Worm (Caenorhabditis elegans) whole organism, young adult: ENCODE data around the gene gtap-2.

Experiments
- B0019.2 ChIP-seq: fragments of 200-800 bp; sonication (Bioruptor generic); conservative IDR thresholded peaks from 2 replicates; pipeline ENCODE4 v1.3.6; 2022; ENCODE audit warnings: missing genetic modification reagents, missing genetic modification characterization, missing compliant biosample characterization
- D2030.7 ChIP-seq: fragments of 200-800 bp; sonication (Bioruptor generic); IDR thresholded peaks from 2 replicates; pipeline ENCODE4 v1.3.6; 2022; ENCODE audit warnings: missing genetic modification reagents, missing genetic modification characterization, missing compliant biosample characterization
- F23B12.7 ChIP-seq: sonication (generic microtip); optimal IDR thresholded peaks from 2 replicates; lab custom pipeline; 2017; ENCODE audit warnings: missing genetic modification characterization, mild to moderate bottlenecking, missing compliant biosample characterization, antibody characterized with exemption, moderate library complexity; ENCODE audit not compliant: insufficient read depth
- F33H1.4 ChIP-seq: fragments of 200-800 bp; sonication (Bioruptor generic); IDR thresholded peaks from 2 replicates; pipeline ENCODE4 v1.3.6; 2022; ENCODE audit warnings: missing genetic modification reagents, missing genetic modification characterization, missing compliant biosample characterization
- F37B4.10 ChIP-seq: fragments of 200-800 bp; sonication (Bioruptor generic); IDR thresholded peaks from 2 replicates; pipeline ENCODE4 v1.3.6; 2022; ENCODE audit warnings: missing genetic modification characterization, missing compliant biosample characterization
- F39B2.1 ChIP-seq: fragments of 200-800 bp; sonication (Bioruptor generic); IDR thresholded peaks from 2 replicates; pipeline ENCODE4 v1.3.6; 2022; ENCODE audit warnings: missing genetic modification reagents, missing genetic modification characterization, missing compliant biosample characterization
- F49E8.2 ChIP-seq: sonication (generic microtip); optimal IDR thresholded peaks from 3 replicates; lab custom pipeline; 2017; ENCODE audit warnings: missing genetic modification characterization, mild to moderate bottlenecking, missing compliant biosample characterization, antibody characterized with exemption, moderate library complexity; ENCODE audit not compliant: insufficient read depth
- K12H6.12 ChIP-seq: fragments of 200-800 bp; sonication (Bioruptor generic); optimal IDR thresholded peaks from 2 replicates; lab custom pipeline; 2018; ENCODE audit warnings: mild to moderate bottlenecking, missing genetic modification characterization, missing compliant biosample characterization
- T26A5.8 ChIP-seq: sonication (generic microtip); optimal IDR thresholded peaks from 2 replicates; lab custom pipeline; 2016; ENCODE audit warnings: missing genetic modification characterization, missing compliant biosample characterization
- Y56A3A.18 ChIP-seq: fragments of 200-800 bp; sonication (Bioruptor generic); IDR thresholded peaks from 2 replicates; pipeline ENCODE4 v1.3.6; 2022; ENCODE audit warnings: missing genetic modification reagents, missing genetic modification characterization, missing compliant biosample characterization
- attf-5 ChIP-seq: fragments of 200-800 bp; sonication (Bioruptor generic); optimal IDR thresholded peaks from 2 replicates; lab custom pipeline; 2018; ENCODE audit warnings: mild to moderate bottlenecking, missing genetic modification characterization, missing compliant biosample characterization
- attf-6 ChIP-seq: fragments of 200-800 bp; sonication (Bioruptor generic); IDR thresholded peaks from 2 replicates; pipeline ENCODE4 v1.3.6; 2022; ENCODE audit warnings: missing genetic modification reagents, missing genetic modification characterization, missing compliant biosample characterization
- bed-2 ChIP-seq: fragments of 200-800 bp; sonication (Bioruptor generic); IDR thresholded peaks from 2 replicates; pipeline ENCODE4 v1.3.6; 2022; ENCODE audit warnings: missing genetic modification reagents, missing genetic modification characterization, missing compliant biosample characterization
- cebp-1 ChIP-seq, 2 experiments: fragments of 200-800 bp in 1 of 2; sonication (Bioruptor generic) in 1 of 2; sonication (generic microtip) in 1 of 2; IDR thresholded peaks in 1 of 2; optimal IDR thresholded peaks in 1 of 2; 2 replicates each; pipeline versions ENCODE4 v1.3.6 to Lab custom; 2017 to 2022; ENCODE audit warnings: missing compliant biosample characterization in 2 of 2, missing genetic modification characterization in 2 of 2, mild to moderate bottlenecking in 1 of 2, missing genetic modification reagents in 1 of 2, moderate library complexity in 1 of 2
- cebp-2 ChIP-seq: fragments of 200-800 bp; sonication (Bioruptor generic); IDR thresholded peaks from 2 replicates; pipeline ENCODE4 v1.3.6; 2022; ENCODE audit warnings: missing genetic modification characterization, missing compliant biosample characterization
- ceh-100 ChIP-seq: fragments of 200-800 bp; sonication (Bioruptor generic); IDR thresholded peaks from 2 replicates; pipeline ENCODE4 v1.3.6; 2022; ENCODE audit warnings: missing genetic modification reagents, missing genetic modification characterization, missing compliant biosample characterization
- ceh-27 ChIP-seq: fragments of 200-800 bp; sonication (Bioruptor generic); optimal IDR thresholded peaks from 2 replicates; lab custom pipeline; 2018; ENCODE audit warnings: mild to moderate bottlenecking, missing genetic modification characterization, moderate library complexity, missing compliant biosample characterization
- ceh-79 ChIP-seq: sonication (generic microtip); optimal IDR thresholded peaks from 2 replicates; lab custom pipeline; 2017; ENCODE audit warnings: mild to moderate bottlenecking, missing genetic modification characterization, missing compliant biosample characterization
- ceh-91 ChIP-seq: fragments of 200-800 bp; sonication (Bioruptor generic); IDR thresholded peaks from 2 replicates; pipeline ENCODE4 v1.3.6; 2022; ENCODE audit warnings: missing genetic modification reagents, missing genetic modification characterization, missing compliant biosample characterization
- dox-1 ChIP-seq: fragments of 200-800 bp; sonication (Bioruptor generic); IDR thresholded peaks from 2 replicates; pipeline ENCODE4 v1.3.6; 2022; ENCODE audit warnings: missing genetic modification reagents, missing genetic modification characterization, missing compliant biosample characterization
- dpff-1 ChIP-seq: sonication (generic microtip); optimal IDR thresholded peaks from 2 replicates; lab custom pipeline; 2017; ENCODE audit warnings: mild to moderate bottlenecking, missing genetic modification characterization, missing compliant biosample characterization
- egl-44 ChIP-seq: fragments of 200-800 bp; sonication (Bioruptor generic); IDR thresholded peaks from 2 replicates; pipeline ENCODE4 v1.3.6; 2022; ENCODE audit warnings: missing genetic modification reagents, missing genetic modification characterization, missing compliant biosample characterization
- ets-4 ChIP-seq: fragments of 200-800 bp; sonication (Bioruptor generic); optimal IDR thresholded peaks from 2 replicates; lab custom pipeline; 2018; ENCODE audit warnings: mild to moderate bottlenecking, missing genetic modification characterization, missing compliant biosample characterization
- gei-17 ChIP-seq: fragments of 200-800 bp; sonication (Bioruptor generic); optimal IDR thresholded peaks from 2 replicates; lab custom pipeline; 2018; ENCODE audit warnings: mild to moderate bottlenecking, missing genetic modification characterization, missing compliant biosample characterization
- hmg-1.2 ChIP-seq: fragments of 200-800 bp; sonication (Bioruptor generic); IDR thresholded peaks from 2 replicates; pipeline ENCODE4 v1.3.6; 2022; ENCODE audit warnings: missing genetic modification reagents, missing genetic modification characterization, missing compliant biosample characterization
- let-526 ChIP-seq: fragments of 200-800 bp; sonication (Bioruptor generic); IDR thresholded peaks from 2 replicates; pipeline ENCODE4 v1.3.6; 2022; ENCODE audit warnings: missing genetic modification reagents, missing genetic modification characterization, missing compliant biosample characterization
- let-607 ChIP-seq, 2 experiments: fragments of 200-800 bp in 1 of 2; sonication (Bioruptor generic) in 1 of 2; sonication (generic microtip) in 1 of 2; optimal IDR thresholded peaks; 2 replicates each; lab custom pipeline; 2016 to 2018; ENCODE audit warnings: mild to moderate bottlenecking in 2 of 2, missing compliant biosample characterization in 2 of 2, missing genetic modification characterization in 2 of 2, moderate library complexity in 2 of 2, missing genotype in 1 of 2
- lin-54 ChIP-seq: fragments of 200-800 bp; sonication (Bioruptor generic); optimal IDR thresholded peaks from 2 replicates; lab custom pipeline; 2018; ENCODE audit warnings: mild to moderate bottlenecking, missing genetic modification characterization, missing compliant biosample characterization
- lir-1 ChIP-seq: fragments of 200-800 bp; sonication (Bioruptor generic); conservative IDR thresholded peaks from 2 replicates; pipeline ENCODE4 v1.3.6; 2022; ENCODE audit warnings: missing genetic modification reagents, missing genetic modification characterization, missing compliant biosample characterization
- lsl-1 ChIP-seq: fragments of 200-800 bp; sonication (Bioruptor generic); optimal IDR thresholded peaks from 2 replicates; lab custom pipeline; 2018; ENCODE audit warnings: mild to moderate bottlenecking, missing genetic modification characterization, moderate library complexity, missing compliant biosample characterization
- madf-3 ChIP-seq: fragments of 200-800 bp; sonication (Bioruptor generic); IDR thresholded peaks from 2 replicates; pipeline ENCODE4 v1.3.6; 2022; ENCODE audit warnings: missing genetic modification reagents, missing genetic modification characterization, missing compliant biosample characterization
- madf-6 ChIP-seq: fragments of 200-800 bp; sonication (Bioruptor generic); IDR thresholded peaks from 2 replicates; pipeline ENCODE4 v1.3.6; 2022; ENCODE audit warnings: missing genetic modification reagents, missing genetic modification characterization, missing compliant biosample characterization
- madf-8 ChIP-seq: fragments of 200-800 bp; sonication (Bioruptor generic); conservative IDR thresholded peaks from 2 replicates; pipeline ENCODE4 v1.3.6; 2022; ENCODE audit warnings: missing genetic modification reagents, missing genetic modification characterization, missing compliant biosample characterization
- nfyb-1 ChIP-seq: fragments of 200-800 bp; sonication (Bioruptor generic); IDR thresholded peaks from 2 replicates; pipeline ENCODE4 v1.3.6; 2022; ENCODE audit warnings: missing genetic modification reagents, missing genetic modification characterization, missing compliant biosample characterization
- nhr-27 ChIP-seq: fragments of 200-800 bp; sonication (Bioruptor generic); optimal IDR thresholded peaks from 2 replicates; lab custom pipeline; 2018; ENCODE audit warnings: mild to moderate bottlenecking, missing genetic modification characterization, moderate library complexity, missing compliant biosample characterization
- pbrm-1 ChIP-seq: fragments of 200-800 bp; sonication (Bioruptor generic); IDR thresholded peaks from 2 replicates; pipeline ENCODE4 v1.3.6; 2022; ENCODE audit warnings: missing genetic modification reagents, missing genetic modification characterization, missing compliant biosample characterization
- rcor-1 ChIP-seq: fragments of 200-800 bp; sonication (Bioruptor generic); IDR thresholded peaks from 2 replicates; pipeline ENCODE4 v1.3.6; 2022; ENCODE audit warnings: missing genetic modification reagents, missing genetic modification characterization, missing compliant biosample characterization
- sdz-38 ChIP-seq: sonication (generic microtip); optimal IDR thresholded peaks from 2 replicates; lab custom pipeline; 2016; ENCODE audit warnings: missing genotype, missing genetic modification characterization, missing compliant biosample characterization
- snpc-1.1 ChIP-seq: sonication (generic microtip); optimal IDR thresholded peaks from 2 replicates; lab custom pipeline; 2017; ENCODE audit warnings: missing genetic modification characterization, mild to moderate bottlenecking, missing compliant biosample characterization, antibody characterized with exemption, moderate library complexity, missing genotype, missing genetic modification reagents; ENCODE audit not compliant: insufficient read depth
- snpc-1.3 ChIP-seq: sonication (generic microtip); optimal IDR thresholded peaks from 2 replicates; lab custom pipeline; 2017; ENCODE audit warnings: missing genetic modification characterization, mild to moderate bottlenecking, missing compliant biosample characterization, antibody characterized with exemption, moderate library complexity, missing genotype, missing genetic modification reagents; ENCODE audit not compliant: insufficient read depth
- snpc-4 ChIP-seq, 5 experiments: fragments of 150-350 bp in 1 of 5; sonication (generic microtip) in 4 of 5; optimal IDR thresholded peaks; 2 replicates each; lab custom pipeline; 2014 to 2018; ENCODE audit warnings: missing genetic modification characterization in 5 of 5, missing biosample characterization in 3 of 5, antibody characterized with exemption in 2 of 5, mild to moderate bottlenecking in 2 of 5, missing compliant biosample characterization in 2 of 5, missing genotype in 2 of 5, moderate library complexity in 2 of 5, missing genetic modification reagents in 1 of 5
- tbp1 ChIP-seq: fragments of 200-800 bp; sonication (Bioruptor generic); optimal IDR thresholded peaks from 2 replicates; lab custom pipeline; 2018; ENCODE audit warnings: mild to moderate bottlenecking, missing genetic modification characterization, missing compliant biosample characterization
- ztf-26 ChIP-seq: sonication (generic microtip); optimal IDR thresholded peaks from 2 replicates; lab custom pipeline; 2017; ENCODE audit warnings: missing genetic modification characterization, missing compliant biosample characterization
- ztf-3 ChIP-seq: fragments of 200-800 bp; sonication (Bioruptor generic); optimal IDR thresholded peaks from 2 replicates; lab custom pipeline; 2018; ENCODE audit warnings: mild to moderate bottlenecking, missing genetic modification characterization, missing compliant biosample characterization

Gene gtap-2

ce11 chrIII:9827163-9827951, 19.0 kb downstream of the gtap-2 start, which contains the start of the genes ZK632.10 and ZK632.11:
ZK632.10 (minus strand) TSS chrIII:9827722.
ZK632.11 (plus strand) TSS chrIII:9827915.
- no peak for TF ChIP-seq gei-17 (GFP tag; lab: Kevin White, UChicago)
- TF ChIP-seq madf-6 (GFP tag; lab: Robert Waterston, UW), result peak; percentile 29; the same call in 1 of the 2 replicates
- no peak for TF ChIP-seq let-526 (GFP tag; lab: Robert Waterston, UW)
- peak; percentile 33; the same call in 1 of the 2 replicates for TF ChIP-seq D2030.7 (GFP tag; lab: Robert Waterston, UW)
- TF ChIP-seq T26A5.8, result no peak
- peak; percentile 31 for TF ChIP-seq lin-54
- TF ChIP-seq let-607 (tag; optimal IDR thresholded peaks at IDR 0.05; lab: Kevin White, UChicago), result no peak
- TF ChIP-seq ets-4 (GFP tag; lab: Kevin White, UChicago), result no peak
- no peak for TF ChIP-seq cebp-2 (GFP tag; lab: Robert Waterston, UW)
- TF ChIP-seq Y56A3A.18 (GFP tag; lab: Robert Waterston, UW), result no peak
- TF ChIP-seq tbp1 (GFP tag; lab: Kevin White, UChicago), result no peak
- peak; percentile 50; the same call in 1 of the 2 replicates for TF ChIP-seq rcor-1 (GFP tag; lab: Robert Waterston, UW)
- TF ChIP-seq ztf-3 (GFP tag; lab: Kevin White, UChicago), result no peak
- TF ChIP-seq bed-2 (GFP tag; lab: Robert Waterston, UW), result no peak
- TF ChIP-seq F33H1.4 (GFP tag; lab: Robert Waterston, UW), result peak; percentile 66
- peak; percentile 73 for TF ChIP-seq F23B12.7
- TF ChIP-seq attf-5 (GFP tag; lab: Kevin White, UChicago), result peak; percentile 17
- TF ChIP-seq nfyb-1 (GFP tag; lab: Robert Waterston, UW), result peak; percentile 49; the same call in 1 of the 2 replicates
- TF ChIP-seq cebp-1 (GFP tag; IDR thresholded peaks at IDR 0.05; lab: Robert Waterston, UW), result peak; percentile 91
- TF ChIP-seq cebp-1 (tag; optimal IDR thresholded peaks at IDR 0.05; lab: Kevin White, UChicago), result peak; percentile 89
- TF ChIP-seq ceh-27, result peak; percentile 20
- no peak for TF ChIP-seq egl-44 (GFP tag; lab: Robert Waterston, UW)
- TF ChIP-seq dpff-1 (tag; lab: Kevin White, UChicago), result no peak
- TF ChIP-seq madf-3, result peak; percentile 37; the same call in 1 of the 2 replicates
- no peak for TF ChIP-seq ceh-100 (GFP tag; lab: Robert Waterston, UW)
- TF ChIP-seq F37B4.10 (GFP tag; lab: Robert Waterston, UW), result no peak
- no peak for TF ChIP-seq attf-6 (GFP tag; lab: Robert Waterston, UW)
- TF ChIP-seq F49E8.2 (tag; lab: Kevin White, UChicago), result peak; percentile 8
- TF ChIP-seq F39B2.1 (GFP tag; lab: Robert Waterston, UW), result 0 out of 2 replicates have a peak, but pooled peaks have one; percentile 31
- TF ChIP-seq sdz-38 (tag; lab: Kevin White, UChicago), result no peak
- no peak for TF ChIP-seq B0019.2 (GFP tag; lab: Robert Waterston, UW)
- TF ChIP-seq dox-1 (GFP tag; lab: Robert Waterston, UW), result 0 out of 2 replicates have a peak, but pooled peaks have one; percentile 20
- no peak for TF ChIP-seq snpc-4 (GFP tag; optimal IDR thresholded peaks at IDR 0.05; lab: Kevin White, UChicago)
- peak in 2 of 4 experiments; percentile 16 to 42 for TF ChIP-seq snpc-4 (tag; optimal IDR thresholded peaks at IDR 0.05; lab: Kevin White, UChicago)
- TF ChIP-seq nhr-27 (tag; lab: Kevin White, UChicago), result no peak
- no peak for TF ChIP-seq snpc-1.3 (tag; lab: Kevin White, UChicago)
- TF ChIP-seq madf-8 (GFP tag; lab: Robert Waterston, UW), result no peak
- TF ChIP-seq snpc-1.1, result no peak
- peak; percentile 59 for TF ChIP-seq K12H6.12
- peak; percentile 83 for TF ChIP-seq lsl-1 (GFP tag; lab: Kevin White, UChicago)
- TF ChIP-seq hmg-1.2 (GFP tag; lab: Robert Waterston, UW), result peak; percentile 44; the same call in 1 of the 2 replicates
- peak; percentile 53 for TF ChIP-seq ceh-91 (GFP tag; lab: Robert Waterston, UW)
- no peak for TF ChIP-seq lir-1 (GFP tag; lab: Robert Waterston, UW)
- TF ChIP-seq pbrm-1 (GFP tag; lab: Robert Waterston, UW), result peak; percentile 56
- no peak for TF ChIP-seq ceh-79 (tag; lab: Kevin White, UChicago)
- no peak for TF ChIP-seq ztf-26 (tag; lab: Kevin White, UChicago)
